Worm (Caenorhabditis elegans): ENCODE results near the gene F16B12.6.
A peak's percentile ranks its signal among the peaks of the same experiment; 100 is the strongest.

The F16B12.6 gene

ce11 chrX:14134883-14135282 is 32.8 kb downstream of the F16B12.6 start:
- no peak for TF ChIP-seq nhr-129 (tag; optimal IDR thresholded peaks at IDR 0.05)
- no peak for TF ChIP-seq peb-1 (tag; optimal IDR thresholded peaks at IDR 0.05)
- no peak for TF ChIP-seq mbf-1 (tag; optimal IDR thresholded peaks at IDR 0.05)
- no peak for TF ChIP-seq mdl-1 (tag; optimal IDR thresholded peaks at IDR 0.05)
- TF ChIP-seq snpc-4 (tag; optimal IDR thresholded peaks at IDR 0.05), result no peak
- TF ChIP-seq crh-2 (tag; optimal IDR thresholded peaks at IDR 0.05), result no peak
- TF ChIP-seq sma-3 (GFP tag; optimal IDR thresholded peaks at IDR 0.05), result peak; percentile 2
- TF ChIP-seq ztf-4 (tag; optimal IDR thresholded peaks at IDR 0.05), result no peak
- TF ChIP-seq nhr-25 (tag; optimal IDR thresholded peaks at IDR 0.05), result no peak
- no peak for TF ChIP-seq ceh-82 (tag; optimal IDR thresholded peaks at IDR 0.05)
- peak; percentile 7 for TF ChIP-seq lin-13 (GFP tag; optimal IDR thresholded peaks at IDR 0.05)
- no peak for TF ChIP-seq fos-1 (tag; optimal IDR thresholded peaks at IDR 0.05)
- TF ChIP-seq nhr-11 (tag; optimal IDR thresholded peaks at IDR 0.05), result no peak

- TF ChIP-seq crh-2 (tag; optimal IDR thresholded peaks at IDR 0.05) (peak; percentile 5), sma-3 (GFP tag; optimal IDR thresholded peaks at IDR 0.05) (peak; percentile 20)
Measured at ce11 chrX:14136795-14137194, 34.7 kb downstream of the F16B12.6 start.

- TF ChIP-seq lsy-2 (tag; optimal IDR thresholded peaks at IDR 0.05) (no peak), skn-1 (tag; optimal IDR thresholded peaks at IDR 0.05) (no peak), nhr-23 (tag; optimal IDR thresholded peaks at IDR 0.05) (no peak), R02D3.7 (tag; optimal IDR thresholded peaks at IDR 0.05) (no peak), C34F6.9 (tag; optimal IDR thresholded peaks at IDR 0.05) (no peak), sma-3 (GFP tag; optimal IDR thresholded peaks at IDR 0.05) (no peak), unc-55 (GFP tag; optimal IDR thresholded peaks at IDR 0.05) (no peak), dmd-4 (tag; optimal IDR thresholded peaks at IDR 0.05) (no peak)
Measured at ce11 chrX:14140040-14140439, 37.9 kb downstream of the F16B12.6 start, which contains the start of gene nkat-1. TSS of gene nkat-1 (minus strand) at chrX:14140140.

- TF ChIP-seq blmp-1 (tag; optimal IDR thresholded peaks at IDR 0.05; ENCODE audit: insufficient read depth) (no peak), elt-3 (tag; optimal IDR thresholded peaks at IDR 0.05) (no peak), nhr-23 (tag; optimal IDR thresholded peaks at IDR 0.05) (no peak), lin-11 (tag; optimal IDR thresholded peaks at IDR 0.05) (no peak), mab-5 (tag; optimal IDR thresholded peaks at IDR 0.05) (no peak), elt-1 (tag; optimal IDR thresholded peaks at IDR 0.05) (no peak), C34F6.9 (tag; optimal IDR thresholded peaks at IDR 0.05) (peak; percentile 24)
Measured at ce11 chrX:14141344-14141841, 39.3 kb downstream of the F16B12.6 start.

ce11 chrX:14141896-14142392 is 39.8 kb downstream of the F16B12.6 start, which contains the start of gene ceh-89:
TSS of gene ceh-89 (plus strand) at chrX:14141946.
- TF ChIP-seq mab-5 (tag; optimal IDR thresholded peaks at IDR 0.05), result no peak
- TF ChIP-seq nhr-6 (tag; optimal IDR thresholded peaks at IDR 0.05), result no peak
- no peak for TF ChIP-seq unc-39 (tag; optimal IDR thresholded peaks at IDR 0.05)
- TF ChIP-seq ztf-11 (tag; optimal IDR thresholded peaks at IDR 0.05), result no peak
- TF ChIP-seq zag-1 (tag; optimal IDR thresholded peaks at IDR 0.05), result no peak
- no peak for TF ChIP-seq blmp-1 (tag; optimal IDR thresholded peaks at IDR 0.05; ENCODE audit: insufficient read depth)
- no peak for TF ChIP-seq mdl-1 (tag; optimal IDR thresholded peaks at IDR 0.05)
- no peak for TF ChIP-seq nhr-10 (tag; optimal IDR thresholded peaks at IDR 0.05)

ce11 chrX:14145634-14146033 is 43.5 kb downstream of the F16B12.6 start:
- TF ChIP-seq lin-13 (GFP tag; optimal IDR thresholded peaks at IDR 0.05), result no peak
- TF ChIP-seq ztf-11 (tag; optimal IDR thresholded peaks at IDR 0.05), result no peak
- no peak for TF ChIP-seq mdl-1 (tag; optimal IDR thresholded peaks at IDR 0.05)
- no peak for TF ChIP-seq ztf-1 (GFP tag; conservative IDR thresholded peaks at IDR 0.05)
- no peak for TF ChIP-seq fos-1 (tag; optimal IDR thresholded peaks at IDR 0.05)
- TF ChIP-seq snpc-4 (tag; optimal IDR thresholded peaks at IDR 0.05), result no peak
- no peak for TF ChIP-seq lsy-2 (tag; optimal IDR thresholded peaks at IDR 0.05)
- TF ChIP-seq Y55F3AM.14 (GFP tag; optimal IDR thresholded peaks at IDR 0.05), result no peak
- peak; percentile 16 for TF ChIP-seq crh-2 (tag; optimal IDR thresholded peaks at IDR 0.05)
- peak; percentile 35 for TF ChIP-seq nhr-129 (tag; optimal IDR thresholded peaks at IDR 0.05)
- TF ChIP-seq ceh-16 (tag; optimal IDR thresholded peaks at IDR 0.05), result no peak

Measured in whole organism, L2 larva.